Fruit fly (Drosophila melanogaster): ENCODE data around the gene CG14455.

Gene CG14455

dm6 chr3L:22717137-22717767 lies 30.4 kb upstream of the CG14455 start, which contains the start of the genes ArfGAP3 and CG32452 (continued):
- TF ChIP-seq kni (GFP tag; optimal IDR thresholded peaks at IDR 0.05) (peak; percentile 41), CG3726 (GFP tag; IDR thresholded peaks at IDR 0.05) (no peak), lmd (GFP tag; IDR thresholded peaks at IDR 0.05) (peak; percentile 66), CG8281 (tag; optimal IDR thresholded peaks at IDR 0.05) (peak; percentile 38), unpg (GFP tag; optimal IDR thresholded peaks at IDR 0.05) (peak; percentile 68), chif (GFP tag; optimal IDR thresholded peaks at IDR 0.05) (peak; percentile 34 to 59), CG15011 (GFP tag; optimal IDR thresholded peaks at IDR 0.05) (peak; percentile 21), gcm (GFP tag; optimal IDR thresholded peaks at IDR 0.05) (peak; percentile 54), zf30C (GFP tag; optimal IDR thresholded peaks at IDR 0.05) (no peak), CG6654 (GFP tag; optimal IDR thresholded peaks at IDR 0.05) (no peak), CG13775 (GFP tag; optimal IDR thresholded peaks at IDR 0.05) (peak; percentile 82), Blimp-1 (GFP tag; optimal IDR thresholded peaks at IDR 0.05) (peak; percentile 68), CG31365 (tag; optimal IDR thresholded peaks at IDR 0.05) (no peak), jumu (GFP tag; optimal IDR thresholded peaks at IDR 0.05) (peak; percentile 39), CG18262 (tag; optimal IDR thresholded peaks at IDR 0.05) (peak; percentile 77), klu (GFP tag; IDR thresholded peaks at IDR 0.05) (peak; percentile 63; the same call in 1 of the 2 replicates), aop (GFP tag; IDR thresholded peaks at IDR 0.05) (0 out of 2 replicates have a peak, but pooled peaks have one; percentile 23), Fer3 (tag; optimal IDR thresholded peaks at IDR 0.05) (peak; percentile 78), CG4360 (GFP tag; IDR thresholded peaks at IDR 0.05) (no peak), B-H2 (GFP tag; optimal IDR thresholded peaks at IDR 0.05) (peak; percentile 72), CG3163 (GFP tag; optimal IDR thresholded peaks at IDR 0.05) (peak; percentile 20), CG2678 (tag; optimal IDR thresholded peaks at IDR 0.05) (peak; percentile 79)

dm6 chr3L:22713605-22714004 lies 26.7 kb upstream of the CG14455 start:
- TF ChIP-seq CG15601 (tag; optimal IDR thresholded peaks at IDR 0.05) (peak; percentile 93), CG17328 (GFP tag; IDR thresholded peaks at IDR 0.05) (no peak), MBD-R2 (GFP tag; IDR thresholded peaks at IDR 0.05) (no peak), stwl (tag; optimal IDR thresholded peaks at IDR 0.05) (peak; percentile 12), Atf3 (GFP tag; optimal IDR thresholded peaks at IDR 0.05) (no peak), grn (GFP tag; optimal IDR thresholded peaks at IDR 0.05) (no peak), Gsc (GFP tag; IDR thresholded peaks at IDR 0.05) (no peak), crc (GFP tag; optimal IDR thresholded peaks at IDR 0.05) (no peak), Hand (GFP tag; optimal IDR thresholded peaks at IDR 0.05) (no peak), CG6254 (GFP tag; optimal IDR thresholded peaks at IDR 0.05) (no peak), CG6683 (GFP tag; optimal IDR thresholded peaks at IDR 0.05) (no peak), CTCF (GFP tag; optimal IDR thresholded peaks at IDR 0.05) (peak; percentile 88), Xrp1 (GFP tag; IDR thresholded peaks at IDR 0.05) (no peak), HmgZ (tag; optimal IDR thresholded peaks at IDR 0.05) (no peak), CG17568 (GFP tag; optimal IDR thresholded peaks at IDR 0.05) (no peak), ase (GFP tag; IDR thresholded peaks at IDR 0.05) (no peak), Gug (GFP tag; IDR thresholded peaks at IDR 0.05) (no peak), HLH3B (GFP tag; IDR thresholded peaks at IDR 0.05) (no peak), Hsf (GFP tag; optimal IDR thresholded peaks at IDR 0.05) (no peak), CG6854 (GFP tag; optimal IDR thresholded peaks at IDR 0.05) (no peak), CG14667 (GFP tag; IDR thresholded peaks at IDR 0.05) (no peak), Dip2 (GFP tag; IDR thresholded peaks at IDR 0.05) (peak; percentile 61)
